Worm (Caenorhabditis elegans) whole organism, late embryonic: Measurements from ENCODE around the gene srx-22.

Experiments
- C08G9.2 ChIP-seq: sonication (generic microtip); optimal IDR thresholded peaks from 2 replicates; lab custom pipeline; 2016; ENCODE audit warnings: mild to moderate bottlenecking, missing genetic modification characterization, moderate library complexity, missing compliant biosample characterization
- F13H6.1 ChIP-seq: sonication (generic microtip); optimal IDR thresholded peaks from 2 replicates; lab custom pipeline; 2016; ENCODE audit warnings: missing genetic modification characterization, missing compliant biosample characterization
- K09A11.1 ChIP-seq: sonication (generic microtip); optimal IDR thresholded peaks from 2 replicates; lab custom pipeline; 2017; ENCODE audit warnings: antibody characterized with exemption, mild to moderate bottlenecking, missing genetic modification characterization, missing compliant biosample characterization; ENCODE audit not compliant: insufficient read depth
- ama-1 ChIP-seq: fragments of 150-350 bp; optimal IDR thresholded peaks from 2 replicates; lab custom pipeline; 2014
- ceh-19 ChIP-seq: fragments of 200-800 bp; sonication (Bioruptor generic); optimal IDR thresholded peaks from 2 replicates; lab custom pipeline; 2018; ENCODE audit warnings: mild to moderate bottlenecking, missing genetic modification characterization, missing compliant biosample characterization
- ceh-30 ChIP-seq: fragments of 150-350 bp; optimal IDR thresholded peaks from 2 replicates; lab custom pipeline; 2014; ENCODE audit warnings: missing biosample characterization, missing genetic modification characterization
- ceh-31 ChIP-seq: sonication (generic microtip); optimal IDR thresholded peaks from 2 replicates; lab custom pipeline; 2016; ENCODE audit warnings: missing genetic modification characterization, missing compliant biosample characterization
- ceh-34 ChIP-seq: sonication (generic microtip); optimal IDR thresholded peaks from 2 replicates; lab custom pipeline; 2016; ENCODE audit warnings: mild to moderate bottlenecking, missing genetic modification characterization, missing compliant biosample characterization
- ceh-6 ChIP-seq: fragments of 200-800 bp; sonication (Bioruptor generic); optimal IDR thresholded peaks from 2 replicates; lab custom pipeline; 2018; ENCODE audit warnings: mild to moderate bottlenecking, missing genetic modification characterization, missing compliant biosample characterization
- che-1 ChIP-seq: sonication (generic microtip); optimal IDR thresholded peaks from 2 replicates; lab custom pipeline; 2016; ENCODE audit warnings: mild to moderate bottlenecking, missing genetic modification characterization, missing compliant biosample characterization
- dve-1 ChIP-seq: sonication (generic microtip); optimal IDR thresholded peaks from 2 replicates; lab custom pipeline; 2017; ENCODE audit warnings: antibody characterized with exemption, mild to moderate bottlenecking, missing genetic modification characterization, missing compliant biosample characterization
- elt-2 ChIP-seq: sonication (generic microtip); optimal IDR thresholded peaks from 2 replicates; lab custom pipeline; 2016; ENCODE audit warnings: missing genetic modification reagents, missing genetic modification characterization, missing compliant biosample characterization
- ets-4 ChIP-seq: sonication (generic microtip); optimal IDR thresholded peaks from 2 replicates; lab custom pipeline; 2016; ENCODE audit warnings: missing genetic modification characterization, missing compliant biosample characterization
- eyg-1 ChIP-seq: sonication (generic microtip); optimal IDR thresholded peaks from 2 replicates; lab custom pipeline; 2016; ENCODE audit warnings: missing genotype, missing genetic modification characterization, missing compliant biosample characterization
- hlh-8 ChIP-seq: sonication (generic microtip); optimal IDR thresholded peaks from 2 replicates; lab custom pipeline; 2016; ENCODE audit warnings: missing genotype, missing genetic modification characterization, missing compliant biosample characterization
- lim-6 ChIP-seq: sonication (generic microtip); optimal IDR thresholded peaks from 2 replicates; lab custom pipeline; 2016; ENCODE audit warnings: missing genetic modification characterization, missing compliant biosample characterization
- madf-2 ChIP-seq: sonication (generic microtip); optimal IDR thresholded peaks from 2 replicates; lab custom pipeline; 2017; ENCODE audit warnings: missing genetic modification characterization, missing compliant biosample characterization
- nhr-11 ChIP-seq: fragments of 150-350 bp; optimal IDR thresholded peaks from 2 replicates; lab custom pipeline; 2014; ENCODE audit warnings: missing biosample characterization, missing genetic modification characterization
- nhr-232 ChIP-seq: sonication (generic microtip); optimal IDR thresholded peaks from 2 replicates; lab custom pipeline; 2016; ENCODE audit warnings: missing genetic modification characterization, missing compliant biosample characterization
- odd-2 ChIP-seq: sonication (generic microtip); optimal IDR thresholded peaks from 2 replicates; lab custom pipeline; 2017; ENCODE audit warnings: antibody characterized with exemption, mild to moderate bottlenecking, missing genetic modification characterization, missing compliant biosample characterization
- pat-9 ChIP-seq: fragments of 200-800 bp; sonication (Bioruptor generic); optimal IDR thresholded peaks from 2 replicates; lab custom pipeline; 2018; ENCODE audit warnings: mild to moderate bottlenecking, missing genetic modification characterization, moderate library complexity, missing compliant biosample characterization
- pax-1 ChIP-seq: fragments of 150-350 bp; optimal IDR thresholded peaks from 2 replicates; lab custom pipeline; 2014; ENCODE audit warnings: missing biosample characterization, missing genetic modification characterization
- pha-2 ChIP-seq: sonication (generic microtip); optimal IDR thresholded peaks from 2 replicates; lab custom pipeline; 2017; ENCODE audit warnings: mild to moderate bottlenecking, missing genetic modification characterization, missing compliant biosample characterization
- pqm-1 ChIP-seq: sonication (generic microtip); optimal IDR thresholded peaks from 2 replicates; lab custom pipeline; 2016; ENCODE audit warnings: missing genetic modification characterization, missing compliant biosample characterization
- ref-2 ChIP-seq: sonication (generic microtip); optimal IDR thresholded peaks from 2 replicates; lab custom pipeline; 2016; ENCODE audit warnings: missing genetic modification characterization, missing compliant biosample characterization
- rnt-1 ChIP-seq: sonication (generic microtip); optimal IDR thresholded peaks from 2 replicates; lab custom pipeline; 2016; ENCODE audit warnings: missing genetic modification characterization, missing compliant biosample characterization
- sdc-2 ChIP-seq: sonication (generic microtip); optimal IDR thresholded peaks from 2 replicates; lab custom pipeline; 2016; ENCODE audit warnings: missing genotype, missing genetic modification characterization, missing compliant biosample characterization
- sox-2 ChIP-seq: fragments of 200-800 bp; sonication (Bioruptor generic); IDR thresholded peaks from 2 replicates; pipeline ENCODE4 v1.3.6; 2022; ENCODE audit warnings: missing genetic modification reagents, missing genetic modification characterization, missing compliant biosample characterization
- sox-4 ChIP-seq: sonication (generic microtip); optimal IDR thresholded peaks from 2 replicates; lab custom pipeline; 2017; ENCODE audit warnings: mild to moderate bottlenecking, missing genetic modification characterization, inconsistent platforms, missing compliant biosample characterization
- tbx-2 ChIP-seq: sonication (generic microtip); optimal IDR thresholded peaks from 2 replicates; lab custom pipeline; 2016; ENCODE audit warnings: missing genetic modification characterization, missing compliant biosample characterization
- tbx-7 ChIP-seq: sonication (generic microtip); optimal IDR thresholded peaks from 2 replicates; lab custom pipeline; 2016; ENCODE audit warnings: missing genotype, missing genetic modification characterization, missing compliant biosample characterization
- ttx-3 ChIP-seq: sonication (generic microtip); optimal IDR thresholded peaks from 2 replicates; lab custom pipeline; 2016; ENCODE audit warnings: missing genetic modification reagents, missing genetic modification characterization, missing compliant biosample characterization
- unc-42 ChIP-seq: sonication (generic microtip); optimal IDR thresholded peaks from 2 replicates; lab custom pipeline; 2016; ENCODE audit warnings: missing genotype, missing genetic modification characterization, missing compliant biosample characterization
- unc-86 ChIP-seq: sonication (generic microtip); optimal IDR thresholded peaks from 2 replicates; lab custom pipeline; 2016; ENCODE audit warnings: missing genetic modification characterization, missing compliant biosample characterization
- ztf-16 ChIP-seq: sonication (generic microtip); optimal IDR thresholded peaks from 2 replicates; lab custom pipeline; 2017; ENCODE audit warnings: missing genetic modification characterization, missing compliant biosample characterization

Gene srx-22

ce11 chrV:667459-667858 is 12.3 kb upstream of the srx-22 start, which contains the start of gene nhr-180:
Gene nhr-180, minus strand, starts transcription at chrV:667510.
- TF ChIP-seq unc-42 = no peak
- no peak for TF ChIP-seq tbx-2
- no peak for TF ChIP-seq nhr-11 (tag; lab: Kevin White, UChicago)
- TF ChIP-seq eyg-1 = no peak
- no peak for TF ChIP-seq odd-2 (tag; lab: Kevin White, UChicago)
- no peak for TF ChIP-seq nhr-232 (tag; lab: Kevin White, UChicago)
- TF ChIP-seq K09A11.1 (tag; lab: Kevin White, UChicago) = no peak
- TF ChIP-seq hlh-8 (tag; lab: Kevin White, UChicago) = no peak
- no peak for TF ChIP-seq ceh-34
- no peak for TF ChIP-seq madf-2

- TF ChIP-seq dve-1 (tag; lab: Kevin White, UChicago) (no peak), sox-2 (GFP tag; lab: Robert Waterston, UW) (no peak), pqm-1 (tag; lab: Kevin White, UChicago) (no peak), tbx-7 (tag; lab: Kevin White, UChicago) (no peak), lim-6 (tag; lab: Kevin White, UChicago) (no peak), nhr-11 (tag; lab: Kevin White, UChicago) (no peak), ceh-19 (no peak), pax-1 (tag; lab: Kevin White, UChicago) (no peak), sox-4 (tag; lab: Kevin White, UChicago) (no peak), ama-1 (lab: Kevin White, UChicago) (no peak)
Measured at ce11 chrV:671342-671741, 8.4 kb upstream of the srx-22 start, which contains the start of gene sru-24. Gene sru-24, minus strand, starts transcription at chrV:671442.

ce11 chrV:674213-674612 is 5.5 kb upstream of the srx-22 start, which contains the start of gene sru-25:
Gene sru-25, minus strand, starts transcription at chrV:674313.
- TF ChIP-seq pha-2 (tag; lab: Kevin White, UChicago) = no peak
- TF ChIP-seq C08G9.2 (tag; lab: Kevin White, UChicago) = no peak
- no peak for TF ChIP-seq ceh-31 (tag; lab: Kevin White, UChicago)
- no peak for TF ChIP-seq ztf-16 (tag; lab: Kevin White, UChicago)
- no peak for TF ChIP-seq tbx-2
- no peak for TF ChIP-seq pax-1 (tag; lab: Kevin White, UChicago)
- TF ChIP-seq K09A11.1 (tag; lab: Kevin White, UChicago) = no peak
- TF ChIP-seq ttx-3 (tag; lab: Kevin White, UChicago) = no peak
- no peak for TF ChIP-seq ets-4 (tag; lab: Kevin White, UChicago)
- no peak for TF ChIP-seq ceh-30
- TF ChIP-seq che-1 (tag; lab: Kevin White, UChicago) = no peak
- TF ChIP-seq sox-4 (tag; lab: Kevin White, UChicago) = no peak

ce11 chrV:676090-676489 is 3.7 kb upstream of the srx-22 start:
- TF ChIP-seq pax-1 (tag; lab: Kevin White, UChicago) (no peak), tbx-2 (no peak), sdc-2 (tag; lab: Kevin White, UChicago) (no peak), F13H6.1 (tag; lab: Kevin White, UChicago) (no peak), ama-1 (lab: Kevin White, UChicago) (no peak), ceh-6 (GFP tag; lab: Kevin White, UChicago) (no peak), pat-9 (tag; lab: Kevin White, UChicago) (no peak), ref-2 (tag; lab: Kevin White, UChicago) (no peak), unc-86 (tag; lab: Kevin White, UChicago) (no peak), hlh-8 (tag; lab: Kevin White, UChicago) (no peak), elt-2 (tag; lab: Kevin White, UChicago) (no peak), sox-4 (tag; lab: Kevin White, UChicago) (no peak), rnt-1 (tag; lab: Kevin White, UChicago) (no peak)
